Worm (Caenorhabditis elegans) whole organism, mixed stage, embryonic: ENCODE data around the gene T16H12.9.

Source experiments
- ces-1 ChIP-seq: fragments of 150-350 bp; optimal IDR thresholded peaks from 2 replicates; lab custom pipeline; 2014; ENCODE audit warnings: missing biosample characterization, missing genetic modification reagents, missing genetic modification characterization
- elt-1 ChIP-seq: sonication (generic microtip); optimal IDR thresholded peaks from 2 replicates; lab custom pipeline; 2017; ENCODE audit warnings: missing genetic modification characterization, mild to moderate bottlenecking, missing compliant biosample characterization, antibody characterized with exemption, moderate library complexity, borderline replicate concordance; ENCODE audit not compliant: insufficient read depth
- ham-2 ChIP-seq: fragments of 200-800 bp; sonication (Bioruptor generic); optimal IDR thresholded peaks from 2 replicates; lab custom pipeline; 2018; ENCODE audit warnings: mild to moderate bottlenecking, missing genetic modification characterization, missing compliant biosample characterization
- nhr-12 ChIP-seq: fragments of 150-350 bp; optimal IDR thresholded peaks from 2 replicates; lab custom pipeline; 2014; ENCODE audit warnings: missing biosample characterization, missing genetic modification characterization
- nhr-237 ChIP-seq: fragments of 150-350 bp; optimal IDR thresholded peaks from 2 replicates; lab custom pipeline; 2014; ENCODE audit warnings: missing biosample characterization, missing genetic modification characterization
- nhr-28 ChIP-seq: fragments of 150-350 bp; optimal IDR thresholded peaks from 2 replicates; lab custom pipeline; 2014; ENCODE audit warnings: missing biosample characterization, missing genetic modification characterization
- nhr-76 ChIP-seq: sonication (generic microtip); optimal IDR thresholded peaks from 2 replicates; lab custom pipeline; 2017; ENCODE audit warnings: missing biosample characterization, missing genetic modification characterization
- pha-4 ChIP-seq: fragments of 150-350 bp; optimal IDR thresholded peaks from 2 replicates; lab custom pipeline; 2018; ENCODE audit warnings: missing biosample characterization, missing genetic modification reagents, missing genetic modification characterization
- snpc-4 ChIP-seq: fragments of 150-350 bp; optimal IDR thresholded peaks from 2 replicates; lab custom pipeline; 2014; ENCODE audit warnings: missing biosample characterization, missing genetic modification characterization
- unc-39 ChIP-seq: fragments of 150-350 bp; optimal IDR thresholded peaks from 2 replicates; lab custom pipeline; 2014; ENCODE audit warnings: missing biosample characterization, missing genetic modification characterization
- unc-62 ChIP-seq: fragments of 150-350 bp; optimal IDR thresholded peaks from 2 replicates; lab custom pipeline; 2014; ENCODE audit warnings: missing biosample characterization, missing genetic modification reagents, missing genetic modification characterization

DNA sequence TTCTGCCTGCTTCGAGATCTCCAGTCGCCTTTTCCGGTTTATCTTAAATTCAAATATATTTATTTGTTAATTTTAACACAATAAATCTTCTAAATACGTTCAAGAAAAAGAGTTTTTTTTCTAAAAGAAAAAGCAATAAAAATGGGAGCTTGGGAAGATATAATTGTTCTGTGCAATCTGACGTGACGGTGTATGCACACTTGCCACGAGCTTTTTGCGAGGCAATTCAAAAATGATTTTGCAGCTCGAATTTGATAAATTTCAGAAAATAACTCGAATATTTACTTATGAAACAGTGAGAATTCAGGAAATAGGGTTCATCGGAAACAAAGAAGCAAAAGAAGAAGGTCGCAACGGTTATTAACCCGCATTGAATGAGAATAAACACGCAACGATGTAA lies 16.0 kb upstream of the T16H12.9 start:
- TF ChIP-seq unc-39 (tag; lab: Kevin White, UChicago) (no peak), unc-62 (no peak), elt-1 (tag; lab: Kevin White, UChicago) (no peak), nhr-28 (tag; lab: Kevin White, UChicago) (no peak), snpc-4 (no peak), pha-4 (tag; lab: Kevin White, UChicago) (no peak), ham-2 (GFP tag; lab: Kevin White, UChicago) (no peak), nhr-12 (tag; lab: Kevin White, UChicago) (no peak), nhr-237 (tag; lab: Kevin White, UChicago) (no peak), ces-1 (GFP tag; lab: Kevin White, UChicago) (no peak), nhr-76 (tag; lab: Kevin White, UChicago) (no peak)
